Worm (Caenorhabditis elegans): ENCODE data around the gene F15D4.4.

DNA sequence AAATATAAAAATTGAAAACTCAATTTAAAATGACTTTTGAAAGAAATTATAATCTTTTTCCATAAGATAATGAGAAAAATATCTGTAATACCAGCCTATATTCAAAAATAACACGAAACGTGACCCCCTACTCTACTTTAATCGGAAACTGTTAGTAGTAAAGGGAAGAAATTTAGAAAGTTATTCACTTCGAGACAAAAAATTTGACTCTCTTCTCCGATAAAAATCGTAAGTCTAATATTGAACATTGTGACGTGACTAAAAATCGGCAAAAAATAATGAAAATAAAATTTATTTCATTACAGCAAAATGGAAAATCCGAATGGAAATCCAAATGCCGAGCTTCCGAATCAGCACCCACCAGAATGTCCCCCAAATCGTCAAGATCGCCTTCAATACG is 6.0 kb upstream of the F15D4.4 start, which contains the start of gene F15D4.6:
- no peak for TF ChIP-seq ama-1 (optimal IDR thresholded peaks at IDR 0.05)
- TF ChIP-seq B0310.2 (tag; optimal IDR thresholded peaks at IDR 0.05), result no peak
- no peak for TF ChIP-seq ceh-13 (GFP tag; optimal IDR thresholded peaks at IDR 0.05)
- TF ChIP-seq hmbx-1 (tag; optimal IDR thresholded peaks at IDR 0.05), result no peak
- TF ChIP-seq F13C5.2 (tag; optimal IDR thresholded peaks at IDR 0.05), result no peak
- TF ChIP-seq hnd-1 (tag; optimal IDR thresholded peaks at IDR 0.05), result no peak
- no peak for TF ChIP-seq tra-4 (tag; optimal IDR thresholded peaks at IDR 0.05)
